Fruit fly (Drosophila melanogaster) whole organism, prepupa: Measurements from ENCODE around the gene CG3168.

Source experiments
- CG10669 ChIP-seq: fragments of 200-800 bp; sonication (Bioruptor generic); optimal IDR thresholded peaks from 3 replicates; lab custom pipeline; 2018; ENCODE audit warnings: missing biosample characterization, mild to moderate bottlenecking, missing genetic modification characterization, moderate library complexity
- CG11294 ChIP-seq: fragments of 200-800 bp; sonication (Bioruptor generic); IDR thresholded peaks from 2 replicates; pipeline ENCODE4 v1.3.6; 2022; ENCODE audit warnings: missing biosample characterization, missing genetic modification characterization
- CG15336 ChIP-seq: fragments of 200-800 bp; sonication (Bioruptor generic); IDR thresholded peaks from 2 replicates; pipeline ENCODE4 v1.3.6; 2022; ENCODE audit warnings: missing biosample characterization, missing genetic modification characterization
- CG6808 ChIP-seq: fragments of 200-800 bp; sonication (Bioruptor generic); optimal IDR thresholded peaks from 3 replicates; lab custom pipeline; 2017; ENCODE audit warnings: missing biosample characterization, missing genetic modification characterization, mild to moderate bottlenecking, moderate library complexity, missing genetic modification reagents
- CG7368 ChIP-seq: fragments of 200-800 bp; sonication (Bioruptor generic); optimal IDR thresholded peaks from 3 replicates; lab custom pipeline; 2016; ENCODE audit warnings: missing biosample characterization, missing genetic modification characterization
- CG9139 ChIP-seq: fragments of 200-800 bp; sonication (Bioruptor generic); optimal IDR thresholded peaks from 3 replicates; lab custom pipeline; 2017; ENCODE audit warnings: missing biosample characterization, mild to moderate bottlenecking, missing genetic modification characterization
- Ets96B ChIP-seq: fragments of 200-800 bp; optimal IDR thresholded peaks from 2 replicates; lab custom pipeline; 2019; ENCODE audit warnings: missing biosample characterization, mild to moderate bottlenecking, missing genetic modification characterization, moderate library complexity
- achi ChIP-seq: fragments of 200-800 bp; sonication (Bioruptor generic); optimal IDR thresholded peaks from 3 replicates; lab custom pipeline; 2016; ENCODE audit warnings: missing biosample characterization, missing genetic modification characterization
- net ChIP-seq: fragments of 200-800 bp; sonication (Bioruptor generic); optimal IDR thresholded peaks from 3 replicates; lab custom pipeline; 2016; ENCODE audit warnings: missing biosample characterization, missing genetic modification characterization
- ss ChIP-seq, 2 experiments: fragments of 200-800 bp; sonication (Bioruptor generic); optimal IDR thresholded peaks; 2 replicates in 1 of 2; 3 replicates in 1 of 2; lab custom pipeline; 2017 to 2018; ENCODE audit warnings: mild to moderate bottlenecking in 2 of 2, missing biosample characterization in 2 of 2, missing genetic modification characterization in 2 of 2, moderate library complexity in 1 of 2

- TF ChIP-seq CG15336 (GFP tag; lab: Robert Waterston, UW) (peak; percentile 68), ss (GFP tag; optimal IDR thresholded peaks at IDR 0.05; lab: Kevin White, UChicago) (peak; percentile 75 to 81), achi (GFP tag; lab: Kevin White, UChicago) (peak; percentile 25), CG9139 (GFP tag; lab: Kevin White, UChicago) (peak; percentile 70), CG11294 (GFP tag; lab: Robert Waterston, UW) (no peak), net (peak; percentile 71), CG7368 (GFP tag; lab: Kevin White, UChicago) (peak; percentile 13), CG6808 (GFP tag; lab: Kevin White, UChicago) (peak; percentile 58), Ets96B (tag; lab: Kevin White, UChicago) (peak; percentile 37), CG10669 (GFP tag; lab: Kevin White, UChicago) (peak; percentile 29)
Observed at dm6 chrX:6699255-6699885, 40.4 kb downstream of the CG3168 start, which contains the start of gene CG14441.
